Worm (Caenorhabditis elegans) whole organism, L4 larva: ENCODE results near the gene F16B4.2.

Experiments used
- F49E8.2 ChIP-seq: sonication (generic microtip); optimal IDR thresholded peaks from 2 replicates; lab custom pipeline; 2016; ENCODE audit warnings: missing compliant biosample characterization, mild to moderate bottlenecking, missing genetic modification characterization, borderline replicate concordance
- R02D3.7 ChIP-seq: fragments of 150-350 bp; sonication (generic microtip); optimal IDR thresholded peaks from 3 replicates; lab custom pipeline; 2014; ENCODE audit warnings: missing biosample characterization, missing genetic modification characterization
- T20F7.1 ChIP-seq: fragments of 200-800 bp; sonication (Bioruptor generic); optimal IDR thresholded peaks from 2 replicates; lab custom pipeline; 2018; ENCODE audit warnings: mild to moderate bottlenecking, missing genetic modification characterization, missing compliant biosample characterization
- T26A8.4 ChIP-seq: fragments of 200-800 bp; sonication (Bioruptor generic); IDR thresholded peaks from 2 replicates; pipeline ENCODE4 v1.3.6; 2022; ENCODE audit warnings: missing genetic modification characterization, missing compliant biosample characterization
- ZK337.2 ChIP-seq: fragments of 200-800 bp; sonication (Bioruptor generic); IDR thresholded peaks from 2 replicates; pipeline ENCODE4 v1.3.6; 2022; ENCODE audit warnings: missing genetic modification reagents, missing genetic modification characterization, missing compliant biosample characterization
- ZK546.5 ChIP-seq, 2 experiments: sonication (generic microtip); optimal IDR thresholded peaks; 2 replicates each; lab custom pipeline; 2017; ENCODE audit warnings: missing biosample characterization in 2 of 2, missing genetic modification characterization in 2 of 2
- aha-1 ChIP-seq: fragments of 150-350 bp; peaks from one replicate; lab custom pipeline; 2014; ENCODE audit warnings: missing biosample characterization, missing genetic modification characterization
- aly-2 ChIP-seq: sonication (generic microtip); optimal IDR thresholded peaks from 2 replicates; lab custom pipeline; 2018; ENCODE audit warnings: missing biosample characterization, missing genetic modification characterization
- ama-1 ChIP-seq: fragments of 150-350 bp; optimal IDR thresholded peaks from 2 replicates; lab custom pipeline; 2014; ENCODE audit warnings: inconsistent platforms, mixed read lengths
- ceh-32 ChIP-seq: sonication (generic microtip); optimal IDR thresholded peaks from 2 replicates; lab custom pipeline; 2016; ENCODE audit warnings: mild to moderate bottlenecking, missing genetic modification characterization, missing compliant biosample characterization; ENCODE audit not compliant: poor library complexity
- ceh-62 ChIP-seq: sonication (generic microtip); optimal IDR thresholded peaks from 2 replicates; lab custom pipeline; 2017; ENCODE audit warnings: missing biosample characterization, missing genetic modification characterization
- ceh-82 ChIP-seq: sonication (generic microtip); optimal IDR thresholded peaks from 2 replicates; lab custom pipeline; 2017; ENCODE audit warnings: missing biosample characterization, missing genetic modification characterization
- cey-2 ChIP-seq: sonication (generic microtip); optimal IDR thresholded peaks from 3 replicates; lab custom pipeline; 2017; ENCODE audit warnings: missing genetic modification characterization, mild to moderate bottlenecking, missing compliant biosample characterization, antibody characterized with exemption, borderline replicate concordance; ENCODE audit not compliant: insufficient read depth
- ctbp-1 ChIP-seq: fragments of 200-800 bp; sonication (Bioruptor generic); IDR thresholded peaks from 2 replicates; pipeline ENCODE4 v1.3.6; 2022; ENCODE audit warnings: missing genetic modification reagents, missing genetic modification characterization, missing compliant biosample characterization
- daf-16 ChIP-seq, 3 experiments: sonication (generic microtip); optimal IDR thresholded peaks; 2 replicates each; lab custom pipeline; 2016 to 2017; ENCODE audit warnings: missing genetic modification characterization in 3 of 3, missing genetic modification reagents in 3 of 3, mild to moderate bottlenecking in 2 of 3, missing compliant biosample characterization in 2 of 3, missing biosample characterization in 1 of 3, moderate library complexity in 1 of 3
- daf-8 ChIP-seq: fragments of 200-800 bp; sonication (Bioruptor generic); IDR thresholded peaks from 2 replicates; pipeline ENCODE4 v1.3.6; 2022; ENCODE audit warnings: missing genetic modification characterization, missing compliant biosample characterization
- dmd-6 ChIP-seq: fragments of 200-800 bp; sonication (Bioruptor generic); IDR thresholded peaks from 2 replicates; pipeline ENCODE4 v1.3.6; 2022; ENCODE audit warnings: missing genetic modification reagents, missing genetic modification characterization, missing compliant biosample characterization
- dmd-9 ChIP-seq: fragments of 200-800 bp; sonication (Bioruptor generic); IDR thresholded peaks from 2 replicates; pipeline ENCODE4 v1.3.6; 2022; ENCODE audit warnings: missing genetic modification reagents, missing genetic modification characterization, missing compliant biosample characterization
- dpl-1 ChIP-seq: fragments of 150-350 bp; optimal IDR thresholded peaks from 2 replicates; lab custom pipeline; 2014; ENCODE audit warnings: missing biosample characterization, missing genetic modification reagents, missing genetic modification characterization
- dve-1 ChIP-seq: sonication (generic microtip); optimal IDR thresholded peaks from 2 replicates; lab custom pipeline; 2017; ENCODE audit warnings: antibody characterized with exemption, mild to moderate bottlenecking, missing genetic modification characterization, missing compliant biosample characterization; ENCODE audit not compliant: insufficient read depth
- fkh-10 ChIP-seq: fragments of 150-350 bp; optimal IDR thresholded peaks from 2 replicates; lab custom pipeline; 2014; ENCODE audit warnings: missing biosample characterization, missing genetic modification reagents, missing genetic modification characterization
- gei-8 ChIP-seq: fragments of 200-800 bp; sonication (Bioruptor generic); optimal IDR thresholded peaks from 2 replicates; lab custom pipeline; 2018; ENCODE audit warnings: mild to moderate bottlenecking, missing genetic modification characterization, missing compliant biosample characterization
- hlh-11 ChIP-seq: fragments of 200-800 bp; sonication (Bioruptor generic); optimal IDR thresholded peaks from 2 replicates; lab custom pipeline; 2018; ENCODE audit warnings: mild to moderate bottlenecking, missing genetic modification characterization, missing compliant biosample characterization
- hmg-1.1 ChIP-seq: fragments of 200-800 bp; sonication (Bioruptor generic); IDR thresholded peaks from 2 replicates; pipeline ENCODE4 v1.3.6; 2022; ENCODE audit warnings: missing genetic modification reagents, missing genetic modification characterization, missing compliant biosample characterization
- lim-7 ChIP-seq: fragments of 200-800 bp; sonication (Bioruptor generic); IDR thresholded peaks from 2 replicates; pipeline ENCODE4 v1.3.6; 2022; ENCODE audit warnings: missing genetic modification characterization, missing compliant biosample characterization
- lin-13 ChIP-seq: fragments of 150-350 bp; optimal IDR thresholded peaks from 2 replicates; lab custom pipeline; 2014; ENCODE audit warnings: missing biosample characterization, missing genetic modification reagents, missing genetic modification characterization
- lin-38 ChIP-seq: fragments of 200-800 bp; sonication (Bioruptor generic); IDR thresholded peaks from 2 replicates; pipeline ENCODE4 v1.3.6; 2022; ENCODE audit warnings: missing genetic modification reagents, missing genetic modification characterization, missing compliant biosample characterization
- lin-39 ChIP-seq: fragments of 150-350 bp; optimal IDR thresholded peaks from 2 replicates; lab custom pipeline; 2014; ENCODE audit warnings: missing biosample characterization, missing genetic modification reagents, missing genetic modification characterization
- lsy-2 ChIP-seq, 2 experiments: fragments of 150-350 bp in 1 of 2; sonication (generic microtip) in 1 of 2; optimal IDR thresholded peaks; 2 replicates each; lab custom pipeline; 2014 to 2017; ENCODE audit warnings: missing biosample characterization in 2 of 2, missing genetic modification characterization in 2 of 2
- mdt-29 ChIP-seq: fragments of 200-800 bp; sonication (Bioruptor generic); IDR thresholded peaks from 2 replicates; pipeline ENCODE4 v1.3.6; 2022; ENCODE audit warnings: missing genetic modification reagents, missing genetic modification characterization, missing compliant biosample characterization
- mep-1 ChIP-seq: fragments of 150-350 bp; sonication (generic microtip); optimal IDR thresholded peaks from 3 replicates; lab custom pipeline; 2014; ENCODE audit warnings: missing biosample characterization, missing genetic modification characterization
- nhr-102 ChIP-seq: sonication (generic microtip); optimal IDR thresholded peaks from 2 replicates; lab custom pipeline; 2016; ENCODE audit warnings: mild to moderate bottlenecking, missing genetic modification characterization, moderate library complexity, missing compliant biosample characterization
- nhr-28 ChIP-seq: fragments of 150-350 bp; optimal IDR thresholded peaks from 2 replicates; lab custom pipeline; 2014; ENCODE audit warnings: missing biosample characterization, missing genetic modification characterization
- nhr-41 ChIP-seq: fragments of 200-800 bp; sonication (Bioruptor generic); IDR thresholded peaks from 2 replicates; pipeline ENCODE4 v1.3.6; 2022; ENCODE audit warnings: missing genetic modification reagents, missing genetic modification characterization, missing compliant biosample characterization
- nhr-77 ChIP-seq: fragments of 150-350 bp; optimal IDR thresholded peaks from 2 replicates; lab custom pipeline; 2014; ENCODE audit warnings: missing biosample characterization, missing genetic modification characterization
- pha-4 ChIP-seq, 2 experiments: fragments of 150-350 bp in 1 of 2; fragments of 200-800 bp in 1 of 2; sonication (Bioruptor generic) in 1 of 2; IDR thresholded peaks in 1 of 2; optimal IDR thresholded peaks in 1 of 2; 2 replicates each; pipeline versions ENCODE4 v1.3.6 to Lab custom; 2014 to 2022; ENCODE audit warnings: missing genetic modification characterization in 2 of 2, missing genetic modification reagents in 2 of 2, missing biosample characterization in 1 of 2, missing compliant biosample characterization in 1 of 2
- php-3 ChIP-seq: fragments of 200-800 bp; sonication (Bioruptor generic); IDR thresholded peaks from 2 replicates; pipeline ENCODE4 v1.3.6; 2022; ENCODE audit warnings: missing genetic modification reagents, missing genetic modification characterization, missing compliant biosample characterization
- rbr-2 ChIP-seq: sonication (generic microtip); optimal IDR thresholded peaks from 2 replicates; lab custom pipeline; 2016; ENCODE audit warnings: missing genotype, missing genetic modification characterization, missing compliant biosample characterization
- saeg-2 ChIP-seq: fragments of 200-800 bp; sonication (Bioruptor generic); IDR thresholded peaks from 2 replicates; pipeline ENCODE4 v1.3.6; 2022; ENCODE audit warnings: missing genetic modification reagents, missing genetic modification characterization, missing compliant biosample characterization
- snpc-1.2 ChIP-seq: fragments of 200-800 bp; sonication (Bioruptor generic); IDR thresholded peaks from 2 replicates; pipeline ENCODE4 v1.3.6; 2022; ENCODE audit warnings: missing genetic modification reagents, missing genetic modification characterization, missing compliant biosample characterization
- spr-3 ChIP-seq: fragments of 200-800 bp; sonication (Bioruptor generic); optimal IDR thresholded peaks from 2 replicates; lab custom pipeline; 2018; ENCODE audit warnings: mild to moderate bottlenecking, missing genetic modification characterization, missing compliant biosample characterization
- tra-1 ChIP-seq: fragments of 200-800 bp; sonication (Bioruptor generic); IDR thresholded peaks from 2 replicates; pipeline ENCODE4 v1.3.6; 2022; ENCODE audit warnings: missing genetic modification reagents, missing genetic modification characterization, missing compliant biosample characterization
- unc-62 ChIP-seq, 3 experiments: fragments of 150-350 bp in 1 of 3; sonication (generic microtip); optimal IDR thresholded peaks in 2 of 3; peaks in 1 of 3; 1 replicate in 1 of 3; 2 replicates in 2 of 3; lab custom pipeline; 2014 to 2017; ENCODE audit warnings: missing biosample characterization in 3 of 3, missing genetic modification characterization in 3 of 3, missing genetic modification reagents in 3 of 3, missing genotype in 1 of 3
- zag-1 ChIP-seq: fragments of 150-350 bp; optimal IDR thresholded peaks from 2 replicates; lab custom pipeline; 2014; ENCODE audit warnings: missing biosample characterization, missing genetic modification characterization
- zfp-3 ChIP-seq: fragments of 200-800 bp; sonication (Bioruptor generic); conservative IDR thresholded peaks from 2 replicates; pipeline ENCODE4 v1.3.6; 2022; ENCODE audit warnings: missing genetic modification reagents, missing genetic modification characterization, missing compliant biosample characterization

Gene F16B4.2

DNA sequence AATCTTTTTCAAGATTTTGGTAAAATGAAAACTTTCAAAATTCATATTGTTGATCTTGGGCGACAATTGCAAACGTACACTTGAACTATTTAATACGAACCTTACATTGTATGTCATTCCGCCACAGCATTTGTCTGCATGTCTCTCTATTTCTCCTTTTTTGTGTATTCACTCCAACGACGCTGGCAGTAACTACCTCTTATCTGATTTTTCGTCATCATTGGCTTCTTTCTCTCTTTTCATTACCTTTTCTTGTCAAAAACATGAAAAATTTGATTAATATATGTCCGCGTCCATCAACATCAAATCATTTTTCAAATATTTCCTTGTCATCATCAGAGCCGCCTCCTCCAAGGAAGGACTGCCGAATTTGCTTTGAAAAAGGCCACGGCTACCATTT lies 9.3 kb downstream of the F16B4.2 start, which contains the start of gene nhr-177 (continued):
- no peak for TF ChIP-seq daf-16 (GFP tag; optimal IDR thresholded peaks at IDR 0.05; lab: Kevin White, UChicago)
- TF ChIP-seq daf-16 (tag; optimal IDR thresholded peaks at IDR 0.05; lab: Kevin White, UChicago) = peak; percentile 81
- no peak for TF ChIP-seq lim-7 (GFP tag; lab: Robert Waterston, UW)
- TF ChIP-seq aha-1 = peak; percentile 5
- no peak for TF ChIP-seq saeg-2 (GFP tag; lab: Robert Waterston, UW)
- TF ChIP-seq nhr-28 = peak; percentile 89
- TF ChIP-seq T20F7.1 = no peak
- no peak for TF ChIP-seq zfp-3 (GFP tag; lab: Robert Waterston, UW)
- no peak for TF ChIP-seq F49E8.2 (tag; lab: Kevin White, UChicago)
- no peak for TF ChIP-seq snpc-1.2 (GFP tag; lab: Robert Waterston, UW)
- TF ChIP-seq ceh-82 = no peak
- TF ChIP-seq nhr-77 (tag; lab: Kevin White, UChicago) = peak; percentile 16
- TF ChIP-seq ZK337.2 (GFP tag; lab: Robert Waterston, UW) = no peak
- TF ChIP-seq ama-1 (lab: Kevin White, UChicago) = no peak
- peak; percentile 63 for TF ChIP-seq dmd-6 (GFP tag; lab: Robert Waterston, UW)
- no peak for TF ChIP-seq lin-13
- no peak for TF ChIP-seq mdt-29 (GFP tag; lab: Robert Waterston, UW)
- TF ChIP-seq tra-1 (GFP tag; lab: Robert Waterston, UW) = no peak
- no peak for TF ChIP-seq rbr-2 (tag; lab: Kevin White, UChicago)
- peak in 1 of 2 experiments; percentile 35 for TF ChIP-seq unc-62 (GFP tag; optimal IDR thresholded peaks at IDR 0.05 in 1 of 2; lab: Kevin White, UChicago)
- no peak for TF ChIP-seq unc-62 (tag; optimal IDR thresholded peaks at IDR 0.05; lab: Kevin White, UChicago)
- no peak for TF ChIP-seq daf-8 (GFP tag; lab: Robert Waterston, UW)
- TF ChIP-seq dve-1 (tag; lab: Kevin White, UChicago) = peak; percentile 65
- no peak for TF ChIP-seq R02D3.7
- no peak for TF ChIP-seq ceh-62 (tag; lab: Kevin White, UChicago)

DNA sequence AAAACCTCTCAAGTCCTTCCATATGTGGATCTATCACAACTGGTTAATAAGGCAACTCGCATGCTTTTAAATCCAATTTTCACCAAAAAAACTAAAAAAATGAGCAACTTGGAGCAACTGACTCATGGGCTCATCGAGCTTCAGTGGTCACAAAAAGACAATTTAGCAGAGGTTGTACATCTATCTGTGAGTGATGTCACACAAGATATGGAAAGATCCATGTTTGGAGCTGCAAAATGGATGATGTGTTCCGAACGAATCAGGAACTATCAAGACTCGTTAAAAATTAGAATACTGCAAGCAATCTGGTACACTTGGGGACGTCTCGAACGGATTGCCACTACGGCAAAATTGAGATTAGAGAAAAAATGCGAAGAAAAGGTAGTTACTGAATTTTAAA lies 10.7 kb downstream of the F16B4.2 start:
- TF ChIP-seq unc-62 (GFP tag; optimal IDR thresholded peaks at IDR 0.05 in 1 of 2; lab: Kevin White, UChicago) (peak in 1 of 2 experiments; percentile 1), unc-62 (tag; optimal IDR thresholded peaks at IDR 0.05; lab: Kevin White, UChicago) (no peak), zag-1 (tag; lab: Kevin White, UChicago) (no peak), aha-1 (peak; percentile 95), lsy-2 (tag; optimal IDR thresholded peaks at IDR 0.05; lab: Kevin White, UChicago) (no peak)
- TF ChIP-seq, all 104 proteins: peak for 2

DNA sequence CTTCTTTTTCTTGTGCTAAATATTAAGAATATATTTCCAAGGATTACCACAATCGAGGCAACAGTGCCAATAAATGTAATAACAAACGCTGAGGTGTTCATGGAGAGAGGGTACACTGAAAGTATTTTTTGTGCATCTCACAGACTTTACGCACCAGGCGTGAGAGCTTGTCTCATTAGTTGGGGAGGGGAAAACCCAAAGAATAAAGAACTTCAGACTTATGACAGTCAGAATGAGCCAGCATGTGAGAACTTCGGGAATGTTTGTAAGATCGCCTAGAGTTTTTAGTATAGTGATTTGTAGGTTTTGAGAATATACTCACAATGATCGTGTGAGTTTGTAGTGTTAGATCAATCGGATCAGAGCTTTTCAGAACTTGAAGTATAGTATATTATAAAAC lies 13.9 kb downstream of the F16B4.2 start, which contains the start of gene srbc-41:
Gene srbc-41 (minus strand): TSS at position 101 of the 400 bp plus-strand sequence.
- TF ChIP-seq dmd-6 (GFP tag; lab: Robert Waterston, UW) (no peak), mep-1 (tag; lab: Kevin White, UChicago) (no peak), lin-38 (GFP tag; lab: Robert Waterston, UW) (no peak), ZK546.5 (tag; optimal IDR thresholded peaks at IDR 0.05; lab: Kevin White, UChicago) (no peak), T26A8.4 (GFP tag; lab: Robert Waterston, UW) (no peak), ctbp-1 (GFP tag; lab: Robert Waterston, UW) (no peak), aly-2 (tag; lab: Kevin White, UChicago) (no peak), cey-2 (tag; lab: Kevin White, UChicago) (no peak), dpl-1 (no peak)

DNA sequence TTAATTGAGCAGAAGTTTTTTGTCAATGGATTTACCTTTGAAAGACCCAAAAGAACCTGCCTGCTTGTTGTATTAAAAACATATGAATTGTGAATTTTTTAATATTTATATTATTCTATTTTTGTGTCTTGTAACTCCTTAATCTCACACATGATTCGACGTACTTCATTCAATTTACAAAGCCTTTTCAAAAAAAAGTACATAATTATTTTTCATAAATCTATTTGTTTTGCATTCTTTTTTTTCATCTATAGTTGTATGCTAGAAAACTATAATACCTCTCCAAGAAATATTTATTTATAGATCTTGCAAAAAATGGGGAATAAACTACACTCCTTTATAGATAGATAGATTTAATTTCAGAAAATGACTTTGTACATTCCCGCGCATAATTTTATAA lies 17.9 kb downstream of the F16B4.2 start, which contains the start of gene nhr-179:
Gene nhr-179 (minus strand): TSS at position 101 of the 400 bp plus-strand sequence.
- TF ChIP-seq gei-8 (GFP tag; lab: Kevin White, UChicago) (no peak), ZK546.5 (tag; optimal IDR thresholded peaks at IDR 0.05; lab: Kevin White, UChicago) (no peak), php-3 (no peak), spr-3 (GFP tag; lab: Kevin White, UChicago) (no peak), fkh-10 (no peak), hmg-1.1 (GFP tag; lab: Robert Waterston, UW) (no peak), hlh-11 (tag; lab: Kevin White, UChicago) (no peak), mep-1 (tag; lab: Kevin White, UChicago) (no peak), nhr-41 (GFP tag; lab: Robert Waterston, UW) (no peak), nhr-102 (tag; lab: Kevin White, UChicago) (no peak), ceh-32 (no peak), pha-4 (GFP tag; IDR thresholded peaks at IDR 0.05; lab: Robert Waterston, UW) (no peak), pha-4 (tag; optimal IDR thresholded peaks at IDR 0.05; lab: Kevin White, UChicago) (no peak), lin-39 (tag; lab: Kevin White, UChicago) (no peak), dmd-9 (GFP tag; lab: Robert Waterston, UW) (no peak)
